Fruit fly (Drosophila melanogaster) whole organism, prepupa: ENCODE data around the gene CG9813.

Experiments
- CG11762 ChIP-seq: fragments of 200-800 bp; sonication (Bioruptor generic); optimal IDR thresholded peaks from 3 replicates; lab custom pipeline; 2016; ENCODE audit warnings: missing biosample characterization, missing genetic modification characterization; ENCODE audit not compliant: insufficient read depth
- Gug ChIP-seq: fragments of 200-800 bp; sonication (Bioruptor generic); IDR thresholded peaks from 2 replicates; pipeline ENCODE4 v1.3.6; 2022; ENCODE audit warnings: missing biosample characterization, missing genetic modification characterization
- OdsH ChIP-seq: fragments of 200-800 bp; sonication (Bioruptor generic); optimal IDR thresholded peaks from 3 replicates; lab custom pipeline; 2016; ENCODE audit warnings: missing biosample characterization, missing genetic modification characterization
- Sox14 ChIP-seq: fragments of 200-800 bp; sonication (Bioruptor generic); optimal IDR thresholded peaks from 3 replicates; lab custom pipeline; 2016; ENCODE audit warnings: missing biosample characterization, missing genetic modification characterization
- lz ChIP-seq: fragments of 200-800 bp; sonication (Bioruptor generic); optimal IDR thresholded peaks from 3 replicates; lab custom pipeline; 2016; ENCODE audit warnings: missing biosample characterization, missing genetic modification characterization
- vri ChIP-seq: fragments of 200-800 bp; sonication (Bioruptor generic); optimal IDR thresholded peaks from 3 replicates; lab custom pipeline; 2016; ENCODE audit warnings: missing biosample characterization, mild to moderate bottlenecking, missing genetic modification characterization

dm6 chr3R:13404841-13405441 is 25.4 kb upstream of the CG9813 start, which contains the start of gene yellow-e3:
- TF ChIP-seq vri (GFP tag; lab: Kevin White, UChicago): no peak
- TF ChIP-seq Gug (GFP tag; lab: Robert Waterston, UW): no peak
- no peak for TF ChIP-seq Sox14 (GFP tag; lab: Kevin White, UChicago)
- no peak for TF ChIP-seq CG11762 (GFP tag; lab: Kevin White, UChicago)
- TF ChIP-seq lz (GFP tag; lab: Kevin White, UChicago): no peak
- TF ChIP-seq OdsH (GFP tag; lab: Kevin White, UChicago): no peak
